Fruit fly (Drosophila melanogaster): ENCODE measurements around the gene CG43061.

The CG43061 gene

dm6 chr3R:8030151-8030899 lies 19.1 kb upstream of the CG43061 start, which contains the start of the genes CG10903 and CG2747 (continued):
- TF ChIP-seq CG18619 (GFP tag; optimal IDR thresholded peaks at IDR 0.05): no peak
- TF ChIP-seq vnd (GFP tag; IDR thresholded peaks at IDR 0.05; ENCODE audit: partially characterized antibody): peak; percentile 33; the same call in 1 of the 3 replicates
- TF ChIP-seq gsb (GFP tag; IDR thresholded peaks at IDR 0.05): no peak
- peak in 1 of 2 experiments; percentile 43 for TF ChIP-seq Pdp1 (GFP tag; optimal IDR thresholded peaks at IDR 0.05)
- TF ChIP-seq sqz (GFP tag; optimal IDR thresholded peaks at IDR 0.05): no peak
- no peak for TF ChIP-seq z (GFP tag; IDR thresholded peaks at IDR 0.05)
- no peak for TF ChIP-seq Hr78 (GFP tag; optimal IDR thresholded peaks at IDR 0.05)
- peak; percentile 49 for TF ChIP-seq CG6854 (GFP tag; optimal IDR thresholded peaks at IDR 0.05)
- TF ChIP-seq ara (GFP tag; IDR thresholded peaks at IDR 0.05): no peak
- no peak for TF ChIP-seq Tbp (GFP tag; optimal IDR thresholded peaks at IDR 0.05)
- no peak for TF ChIP-seq Rx (GFP tag; IDR thresholded peaks at IDR 0.05)
- TF ChIP-seq hkb (optimal IDR thresholded peaks at IDR 0.05): no peak
- no peak for TF ChIP-seq hkb (GFP tag; IDR thresholded peaks at IDR 0.05)
- no peak for TF ChIP-seq bowl (GFP tag; IDR thresholded peaks at IDR 0.05)
- TF ChIP-seq Antp (GFP tag; optimal IDR thresholded peaks at IDR 0.05): no peak
- no peak for TF ChIP-seq Camta (GFP tag; optimal IDR thresholded peaks at IDR 0.05)
- TF ChIP-seq ab (GFP tag; optimal IDR thresholded peaks at IDR 0.05): no peak
- no peak for TF ChIP-seq fd3F (GFP tag; optimal IDR thresholded peaks at IDR 0.05)
- no peak for TF ChIP-seq E2f1 (GFP tag; IDR thresholded peaks at IDR 0.05)
- peak; percentile 73 for TF ChIP-seq Dll (GFP tag; IDR thresholded peaks at IDR 0.05; ENCODE audit: partially characterized antibody)
- TF ChIP-seq eyg (GFP tag; optimal IDR thresholded peaks at IDR 0.05): no peak
- no peak for TF ChIP-seq CG13296 (GFP tag; optimal IDR thresholded peaks at IDR 0.05)
- TF ChIP-seq Dip2 (GFP tag; IDR thresholded peaks at IDR 0.05): no peak
- no peak for TF ChIP-seq CG4707 (GFP tag; optimal IDR thresholded peaks at IDR 0.05)
- TF ChIP-seq dati (GFP tag; IDR thresholded peaks at IDR 0.05): no peak
- peak; percentile 17 for TF ChIP-seq CG17829 (tag; optimal IDR thresholded peaks at IDR 0.05)
- TF ChIP-seq sisA (GFP tag; IDR thresholded peaks at IDR 0.05): no peak
- TF ChIP-seq CG4820 (GFP tag; optimal IDR thresholded peaks at IDR 0.05): no peak
- TF ChIP-seq CG2678 (tag; optimal IDR thresholded peaks at IDR 0.05): peak; percentile 17
- no peak for TF ChIP-seq BtbVII (GFP tag; optimal IDR thresholded peaks at IDR 0.05)
- TF ChIP-seq Bteb2 (GFP tag; optimal IDR thresholded peaks at IDR 0.05): no peak
- no peak for TF ChIP-seq Jarid2 (GFP tag; optimal IDR thresholded peaks at IDR 0.05)
- no peak for TF ChIP-seq CG15479 (GFP tag; optimal IDR thresholded peaks at IDR 0.05)
- TF ChIP-seq NK7.1 (GFP tag; optimal IDR thresholded peaks at IDR 0.05): no peak
- TF ChIP-seq CG34224 (GFP tag; IDR thresholded peaks at IDR 0.05; ENCODE audit: partially characterized antibody): peak; percentile 62
- TF ChIP-seq shn (GFP tag; optimal IDR thresholded peaks at IDR 0.05): no peak
- no peak for TF ChIP-seq CG4854 (GFP tag; optimal IDR thresholded peaks at IDR 0.05)
- TF ChIP-seq pzg (GFP tag; optimal IDR thresholded peaks at IDR 0.05): peak; percentile 67
- no peak for TF ChIP-seq al (GFP tag; IDR thresholded peaks at IDR 0.05)
- no peak for TF ChIP-seq usp (GFP tag; optimal IDR thresholded peaks at IDR 0.05)
- no peak for TF ChIP-seq peb (GFP tag; IDR thresholded peaks at IDR 0.05)
- TF ChIP-seq CG7839 (tag; optimal IDR thresholded peaks at IDR 0.05): no peak
- TF ChIP-seq Lim3 (GFP tag; IDR thresholded peaks at IDR 0.05): no peak
- no peak for TF ChIP-seq ci (GFP tag; IDR thresholded peaks at IDR 0.05)
- TF ChIP-seq CG6654 (GFP tag; optimal IDR thresholded peaks at IDR 0.05): peak; percentile 97
- no peak for TF ChIP-seq cwo (GFP tag; optimal IDR thresholded peaks at IDR 0.05)
- no peak for TF ChIP-seq Fer2 (tag; optimal IDR thresholded peaks at IDR 0.05)
- TF ChIP-seq gfzf (GFP tag; optimal IDR thresholded peaks at IDR 0.05): no peak
- TF ChIP-seq CG10267 (tag; optimal IDR thresholded peaks at IDR 0.05): peak; percentile 11
- peak; percentile 49 for TF ChIP-seq CG34376 (GFP tag; optimal IDR thresholded peaks at IDR 0.05)

Data from whole organism, embryonic.